Worm (Caenorhabditis elegans) whole organism, young adult: ENCODE data around the gene C53A5.13.

Experiments
- B0035.1 ChIP-seq: sonication (generic microtip); optimal IDR thresholded peaks from 2 replicates; lab custom pipeline; 2016; ENCODE audit warnings: missing genetic modification characterization, mild to moderate bottlenecking, missing compliant biosample characterization, missing genotype, missing genetic modification reagents
- B0261.1 ChIP-seq: sonication (generic microtip); optimal IDR thresholded peaks from 2 replicates; lab custom pipeline; 2016; ENCODE audit warnings: mild to moderate bottlenecking, missing genetic modification characterization, moderate library complexity, missing compliant biosample characterization
- B0336.3 ChIP-seq: fragments of 200-800 bp; sonication (Bioruptor generic); IDR thresholded peaks from 2 replicates; pipeline ENCODE4 v1.3.6; 2022; ENCODE audit warnings: missing genetic modification characterization, missing compliant biosample characterization
- F33H1.4 ChIP-seq: fragments of 200-800 bp; sonication (Bioruptor generic); IDR thresholded peaks from 2 replicates; pipeline ENCODE4 v1.3.6; 2022; ENCODE audit warnings: missing genetic modification reagents, missing genetic modification characterization, missing compliant biosample characterization
- F57A8.1 ChIP-seq: fragments of 200-800 bp; sonication (Bioruptor generic); optimal IDR thresholded peaks from 2 replicates; lab custom pipeline; 2018; ENCODE audit warnings: mild to moderate bottlenecking, missing genetic modification characterization, moderate library complexity, missing compliant biosample characterization
- F57C9.4 ChIP-seq: sonication (generic microtip); optimal IDR thresholded peaks from 2 replicates; lab custom pipeline; 2017; ENCODE audit warnings: mild to moderate bottlenecking, missing genetic modification characterization, missing compliant biosample characterization
- Y56A3A.18 ChIP-seq: fragments of 200-800 bp; sonication (Bioruptor generic); IDR thresholded peaks from 2 replicates; pipeline ENCODE4 v1.3.6; 2022; ENCODE audit warnings: missing genetic modification reagents, missing genetic modification characterization, missing compliant biosample characterization
- aptf-2 ChIP-seq: fragments of 200-800 bp; sonication (Bioruptor generic); conservative IDR thresholded peaks from 2 replicates; pipeline ENCODE4 v1.3.6; 2022; ENCODE audit warnings: missing genetic modification reagents, missing genetic modification characterization, missing compliant biosample characterization
- aptf-3 ChIP-seq: fragments of 200-800 bp; sonication (Bioruptor generic); IDR thresholded peaks from 2 replicates; pipeline ENCODE4 v1.3.6; 2022; ENCODE audit warnings: missing genetic modification characterization, missing compliant biosample characterization
- attf-5 ChIP-seq: fragments of 200-800 bp; sonication (Bioruptor generic); optimal IDR thresholded peaks from 2 replicates; lab custom pipeline; 2018; ENCODE audit warnings: mild to moderate bottlenecking, missing genetic modification characterization, missing compliant biosample characterization
- bed-1 ChIP-seq: fragments of 200-800 bp; sonication (Bioruptor generic); IDR thresholded peaks from 2 replicates; pipeline ENCODE4 v1.3.6; 2022; ENCODE audit warnings: missing genetic modification reagents, missing genetic modification characterization, missing compliant biosample characterization
- bed-2 ChIP-seq: fragments of 200-800 bp; sonication (Bioruptor generic); IDR thresholded peaks from 2 replicates; pipeline ENCODE4 v1.3.6; 2022; ENCODE audit warnings: missing genetic modification reagents, missing genetic modification characterization, missing compliant biosample characterization
- ceh-100 ChIP-seq: fragments of 200-800 bp; sonication (Bioruptor generic); IDR thresholded peaks from 2 replicates; pipeline ENCODE4 v1.3.6; 2022; ENCODE audit warnings: missing genetic modification reagents, missing genetic modification characterization, missing compliant biosample characterization
- ceh-79 ChIP-seq: sonication (generic microtip); optimal IDR thresholded peaks from 2 replicates; lab custom pipeline; 2017; ENCODE audit warnings: mild to moderate bottlenecking, missing genetic modification characterization, missing compliant biosample characterization
- ceh-91 ChIP-seq: fragments of 200-800 bp; sonication (Bioruptor generic); IDR thresholded peaks from 2 replicates; pipeline ENCODE4 v1.3.6; 2022; ENCODE audit warnings: missing genetic modification reagents, missing genetic modification characterization, missing compliant biosample characterization
- egrh-3 ChIP-seq: fragments of 200-800 bp; sonication (Bioruptor generic); IDR thresholded peaks from 2 replicates; pipeline ENCODE4 v1.3.6; 2022; ENCODE audit warnings: missing genetic modification reagents, missing genetic modification characterization, missing compliant biosample characterization
- ekl-4 ChIP-seq: fragments of 200-800 bp; sonication (Bioruptor generic); IDR thresholded peaks from 2 replicates; pipeline ENCODE4 v1.3.6; 2022; ENCODE audit warnings: missing genetic modification reagents, missing genetic modification characterization, missing compliant biosample characterization
- ets-4 ChIP-seq: fragments of 200-800 bp; sonication (Bioruptor generic); optimal IDR thresholded peaks from 2 replicates; lab custom pipeline; 2018; ENCODE audit warnings: mild to moderate bottlenecking, missing genetic modification characterization, missing compliant biosample characterization
- him-1 ChIP-seq: sonication (generic microtip); optimal IDR thresholded peaks from 2 replicates; lab custom pipeline; 2016; ENCODE audit warnings: missing genotype, missing genetic modification reagents, missing genetic modification characterization, missing compliant biosample characterization
- hmg-1.2 ChIP-seq: fragments of 200-800 bp; sonication (Bioruptor generic); IDR thresholded peaks from 2 replicates; pipeline ENCODE4 v1.3.6; 2022; ENCODE audit warnings: missing genetic modification reagents, missing genetic modification characterization, missing compliant biosample characterization
- hsf-1 ChIP-seq: fragments of 200-800 bp; sonication (Bioruptor generic); IDR thresholded peaks from 2 replicates; pipeline ENCODE4 v1.3.6; 2022; ENCODE audit warnings: missing genetic modification reagents, missing genetic modification characterization, missing compliant biosample characterization
- lag-1 ChIP-seq: fragments of 200-800 bp; sonication (Bioruptor generic); IDR thresholded peaks from 2 replicates; pipeline ENCODE4 v1.3.6; 2022; ENCODE audit warnings: missing genetic modification reagents, missing genetic modification characterization, missing compliant biosample characterization
- let-526 ChIP-seq: fragments of 200-800 bp; sonication (Bioruptor generic); IDR thresholded peaks from 2 replicates; pipeline ENCODE4 v1.3.6; 2022; ENCODE audit warnings: missing genetic modification reagents, missing genetic modification characterization, missing compliant biosample characterization
- lin-26 ChIP-seq: fragments of 200-800 bp; sonication (Bioruptor generic); IDR thresholded peaks from 2 replicates; pipeline ENCODE4 v1.3.6; 2022; ENCODE audit warnings: missing genetic modification reagents, missing genetic modification characterization, missing compliant biosample characterization
- lin-40 ChIP-seq: sonication (generic microtip); optimal IDR thresholded peaks from 2 replicates; lab custom pipeline; 2016; ENCODE audit warnings: missing genetic modification characterization, mild to moderate bottlenecking, missing compliant biosample characterization, missing genotype, missing genetic modification reagents
- lsy-27 ChIP-seq: sonication (generic microtip); optimal IDR thresholded peaks from 2 replicates; lab custom pipeline; 2017; ENCODE audit warnings: missing genetic modification characterization, mild to moderate bottlenecking, missing compliant biosample characterization, antibody characterized with exemption, missing genotype, borderline replicate concordance; ENCODE audit not compliant: insufficient read depth
- madf-10 ChIP-seq: sonication (generic microtip); optimal IDR thresholded peaks from 2 replicates; lab custom pipeline; 2016; ENCODE audit warnings: mild to moderate bottlenecking, missing genetic modification characterization, missing compliant biosample characterization
- nhr-179 ChIP-seq: sonication (generic microtip); optimal IDR thresholded peaks from 2 replicates; lab custom pipeline; 2016; ENCODE audit warnings: mild to moderate bottlenecking, missing genetic modification characterization, missing compliant biosample characterization
- repo-1 ChIP-seq: sonication (generic microtip); optimal IDR thresholded peaks from 2 replicates; lab custom pipeline; 2017; ENCODE audit warnings: mild to moderate bottlenecking, missing genetic modification characterization, missing compliant biosample characterization
- rpc-1 ChIP-seq, 2 experiments: fragments of 150-350 bp in 1 of 2; sonication (generic microtip) in 1 of 2; optimal IDR thresholded peaks; 2 replicates each; lab custom pipeline; 2014 to 2018; ENCODE audit warnings: missing biosample characterization in 1 of 2, missing genetic modification characterization in 1 of 2, missing genetic modification reagents in 1 of 2, missing genotype in 1 of 2
- snpc-1.1 ChIP-seq: sonication (generic microtip); optimal IDR thresholded peaks from 2 replicates; lab custom pipeline; 2017; ENCODE audit warnings: missing genetic modification characterization, mild to moderate bottlenecking, missing compliant biosample characterization, antibody characterized with exemption, moderate library complexity, missing genotype, missing genetic modification reagents; ENCODE audit not compliant: insufficient read depth
- sptf-2 ChIP-seq: fragments of 200-800 bp; sonication (Bioruptor generic); optimal IDR thresholded peaks from 2 replicates; lab custom pipeline; 2018; ENCODE audit warnings: mild to moderate bottlenecking, missing genetic modification characterization, missing compliant biosample characterization
- tbx-9 ChIP-seq: sonication (generic microtip); optimal IDR thresholded peaks from 2 replicates; lab custom pipeline; 2016; ENCODE audit warnings: borderline replicate concordance, missing genetic modification characterization, inconsistent platforms, missing compliant biosample characterization
- ztf-26 ChIP-seq: sonication (generic microtip); optimal IDR thresholded peaks from 2 replicates; lab custom pipeline; 2017; ENCODE audit warnings: missing genetic modification characterization, missing compliant biosample characterization
- ztf-3 ChIP-seq: fragments of 200-800 bp; sonication (Bioruptor generic); optimal IDR thresholded peaks from 2 replicates; lab custom pipeline; 2018; ENCODE audit warnings: mild to moderate bottlenecking, missing genetic modification characterization, missing compliant biosample characterization
- ztf-6 ChIP-seq: fragments of 200-800 bp; sonication (Bioruptor generic); IDR thresholded peaks from 2 replicates; pipeline ENCODE4 v1.3.6; 2022; ENCODE audit warnings: missing genetic modification reagents, missing genetic modification characterization, missing compliant biosample characterization

C53A5.13 gene

ce11 chrV:14518010-14518409 lies 28.7 kb upstream of the C53A5.13 start, which contains the start of gene R02D5.6:
TSS of gene R02D5.6 (minus strand) at chrV:14518110.
- TF ChIP-seq sptf-2 (GFP tag; lab: Kevin White, UChicago) (no peak), lag-1 (GFP tag; lab: Robert Waterston, UW) (no peak), madf-10 (tag; lab: Kevin White, UChicago) (no peak), ztf-6 (GFP tag; lab: Robert Waterston, UW) (no peak), ceh-100 (GFP tag; lab: Robert Waterston, UW) (no peak), nhr-179 (tag; lab: Kevin White, UChicago) (no peak), hmg-1.2 (GFP tag; lab: Robert Waterston, UW) (no peak), lsy-27 (tag; lab: Kevin White, UChicago) (no peak), bed-2 (GFP tag; lab: Robert Waterston, UW) (no peak)

- TF ChIP-seq aptf-2 (GFP tag; lab: Robert Waterston, UW), result no peak
- TF ChIP-seq F33H1.4, result no peak
- TF ChIP-seq ceh-91, result no peak
- no peak for TF ChIP-seq let-526 (GFP tag; lab: Robert Waterston, UW)
- TF ChIP-seq Y56A3A.18 (GFP tag; lab: Robert Waterston, UW), result no peak
These were observed 27.4 kb upstream of the C53A5.13 start, which contains the start of gene R02D5.8 for ce11 chrV:14519268-14519667. TSS of gene R02D5.8 (minus strand) at chrV:14519368.

ce11 chrV:14521000-14521399 lies 25.7 kb upstream of the C53A5.13 start, which contains the start of gene C53A5.17:
TSS of gene C53A5.17 (minus strand) at chrV:14521100.
- TF ChIP-seq egrh-3 (GFP tag; lab: Robert Waterston, UW) (no peak), aptf-2 (GFP tag; lab: Robert Waterston, UW) (no peak), ceh-79 (tag; lab: Kevin White, UChicago) (no peak), him-1 (tag; lab: Kevin White, UChicago) (no peak), snpc-1.1 (tag; lab: Kevin White, UChicago) (no peak), ets-4 (GFP tag; lab: Kevin White, UChicago) (no peak), lin-26 (GFP tag; lab: Robert Waterston, UW) (no peak), ztf-26 (tag; lab: Kevin White, UChicago) (no peak), B0035.1 (tag; lab: Kevin White, UChicago) (no peak), F57A8.1 (no peak), rpc-1 (optimal IDR thresholded peaks at IDR 0.05; lab: Kevin White, UChicago) (no peak), rpc-1 (tag; optimal IDR thresholded peaks at IDR 0.05; lab: Kevin White, UChicago) (no peak)

- TF ChIP-seq attf-5 (no peak), ztf-3 (GFP tag; lab: Kevin White, UChicago) (no peak), B0336.3 (GFP tag; lab: Robert Waterston, UW) (no peak), let-526 (GFP tag; lab: Robert Waterston, UW) (no peak), bed-2 (GFP tag; lab: Robert Waterston, UW) (no peak), ekl-4 (GFP tag; lab: Robert Waterston, UW) (no peak), nhr-179 (tag; lab: Kevin White, UChicago) (no peak), F57C9.4 (no peak), lin-40 (no peak), repo-1 (tag; lab: Kevin White, UChicago) (no peak), B0261.1 (tag; lab: Kevin White, UChicago) (no peak), bed-1 (GFP tag; lab: Robert Waterston, UW) (no peak), tbx-9 (tag; lab: Kevin White, UChicago) (no peak), B0035.1 (tag; lab: Kevin White, UChicago) (no peak), F57A8.1 (no peak), aptf-3 (GFP tag; lab: Robert Waterston, UW) (no peak), hsf-1 (GFP tag; lab: Robert Waterston, UW) (no peak)
- TF ChIP-seq, all 124 proteins: peak for 0
These were observed 24.2 kb upstream of the C53A5.13 start, which contains the start of gene C53A5.16 for ce11 chrV:14522514-14522913. TSS of gene C53A5.16 (minus strand) at chrV:14522614.
